Fruit fly (Drosophila melanogaster): Measurements from ENCODE around the gene CG17134.

DNA sequence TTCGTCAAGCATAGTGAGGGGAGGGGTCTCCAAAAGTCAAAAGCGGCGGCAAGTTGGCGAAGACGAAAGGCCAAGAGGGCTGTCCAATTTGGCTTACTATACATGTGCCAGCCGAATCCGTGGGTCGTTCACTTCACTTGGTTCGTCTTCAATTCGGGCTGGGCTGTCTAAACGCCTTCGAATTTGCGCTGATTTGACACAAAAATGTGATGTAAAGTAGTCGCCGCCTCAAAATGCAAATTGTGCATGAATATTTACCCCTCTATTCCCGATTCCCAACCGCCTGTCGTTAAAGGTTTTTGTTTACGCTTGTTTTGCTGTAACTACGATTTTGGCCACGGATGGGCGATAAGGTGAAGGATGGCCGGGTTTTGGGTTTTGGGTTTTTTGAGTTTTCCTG, 24.8 kb upstream of the CG17134 start:
- no peak for TF ChIP-seq psq (optimal IDR thresholded peaks at IDR 0.05)
- TF ChIP-seq h (optimal IDR thresholded peaks at IDR 0.05): no peak
- no peak for TF ChIP-seq Sin3A (optimal IDR thresholded peaks at IDR 0.05)
